Fruit fly (Drosophila melanogaster): ENCODE measurements around the gene Scsalpha2.

DNA sequence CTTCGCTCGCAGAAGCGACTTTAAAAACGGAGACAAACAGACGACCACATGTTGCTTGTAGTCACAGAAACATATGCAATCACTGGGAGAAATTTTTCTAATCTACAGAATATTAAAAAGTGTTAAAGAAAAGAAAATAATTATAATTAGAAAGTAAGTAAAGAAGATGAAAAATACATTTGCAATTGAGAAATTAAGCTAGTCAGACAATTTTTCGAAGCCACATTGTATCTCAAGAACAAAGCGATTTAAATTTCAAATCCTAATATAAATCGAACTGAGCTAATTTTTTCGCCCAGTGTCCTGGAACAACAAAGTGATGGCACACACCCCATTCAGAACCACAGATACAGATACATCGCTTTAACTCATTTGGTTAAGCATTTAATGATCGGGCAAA, 2.4 kb upstream of the Scsalpha2 start:
- TF ChIP-seq CG8159 (tag; optimal IDR thresholded peaks at IDR 0.05) (peak; percentile 76), CG12605 (GFP tag; IDR thresholded peaks at IDR 0.05) (no peak), CG10348 (GFP tag; IDR thresholded peaks at IDR 0.05) (no peak), CG8301 (tag; optimal IDR thresholded peaks at IDR 0.05) (peak; percentile 57), gl (tag; optimal IDR thresholded peaks at IDR 0.05) (no peak), CG17806 (tag; optimal IDR thresholded peaks at IDR 0.05) (peak; percentile 65), Pif1A (GFP tag; optimal IDR thresholded peaks at IDR 0.05) (peak; percentile 44), Pif1B (GFP tag; optimal IDR thresholded peaks at IDR 0.05) (peak; percentile 45), CG4496 (GFP tag; IDR thresholded peaks at IDR 0.05) (peak; percentile 17; the same call in 1 of the 3 replicates), CG32121 (GFP tag; IDR thresholded peaks at IDR 0.05) (peak; percentile 22; the same call in 1 of the 2 replicates), CG34367 (tag; optimal IDR thresholded peaks at IDR 0.05) (peak; percentile 49), EcR (GFP tag; optimal IDR thresholded peaks at IDR 0.05) (no peak), CG14655 (GFP tag; optimal IDR thresholded peaks at IDR 0.05) (peak; percentile 68)

Data from whole organism, pupa.